Worm (Caenorhabditis elegans): ENCODE measurements around the gene F26A1.1.

F26A1.1 gene

DNA sequence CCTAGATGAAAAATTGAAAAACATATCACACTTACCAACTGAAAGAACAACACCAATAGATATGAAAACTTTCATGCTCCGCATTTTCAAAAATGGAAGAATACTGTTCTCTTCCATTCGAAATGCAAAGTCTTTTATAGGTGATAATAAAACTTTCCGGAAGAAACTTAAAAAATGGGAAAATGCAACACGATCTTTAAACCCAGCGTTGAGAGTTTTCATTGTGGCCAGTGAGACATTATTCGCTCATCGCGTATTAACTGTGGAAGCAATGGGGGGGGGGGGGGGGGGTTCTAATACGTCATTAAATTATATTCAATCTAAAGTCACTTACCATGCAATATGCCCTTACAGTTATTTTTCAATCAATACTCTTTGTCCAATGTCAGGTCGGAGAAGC is 6.0 kb upstream of the F26A1.1 start, which contains the start of the genes clec-157 and fkh-5:
clec-157 (minus strand) TSS at position 101 of the 400 bp plus-strand sequence.
fkh-5 (plus strand) TSS at position 336 of the 400 bp plus-strand sequence.
- TF ChIP-seq pag-3 (tag; optimal IDR thresholded peaks at IDR 0.05; ENCODE audit: borderline replicate concordance) (no peak), fkh-10 (GFP tag; optimal IDR thresholded peaks at IDR 0.05) (no peak), npax-4 (tag; optimal IDR thresholded peaks at IDR 0.05) (no peak), ref-2 (tag; optimal IDR thresholded peaks at IDR 0.05) (no peak), ceh-24 (tag; optimal IDR thresholded peaks at IDR 0.05) (no peak)

DNA sequence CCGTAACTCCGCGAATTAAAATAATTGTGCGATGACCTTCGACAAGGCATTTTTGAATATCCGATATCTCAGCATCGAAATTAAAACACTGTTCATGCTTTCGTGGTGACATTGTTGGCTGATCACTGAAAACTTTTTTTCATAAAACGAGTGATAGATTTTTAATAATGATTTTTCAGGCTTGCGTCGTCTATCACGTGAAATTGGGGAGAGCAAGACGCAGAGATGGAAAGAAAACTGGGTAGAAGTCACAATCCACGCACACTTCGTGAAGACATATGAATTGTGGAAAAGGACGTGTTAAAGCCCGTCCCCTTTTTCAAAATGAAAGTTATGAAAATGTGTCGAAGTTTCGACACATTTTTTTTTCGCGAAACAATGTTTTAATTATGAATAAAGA is 568 bp upstream of the F26A1.1 start, which contains the start of gene nonu-1:
nonu-1 (minus strand) TSS at position 169 of the 400 bp plus-strand sequence.
- TF ChIP-seq ztf-16 (tag; optimal IDR thresholded peaks at IDR 0.05) (no peak), hlh-30 (tag; optimal IDR thresholded peaks at IDR 0.05; ENCODE audit: insufficient read depth) (peak; percentile 81), K09A11.1 (tag; optimal IDR thresholded peaks at IDR 0.05; ENCODE audit: insufficient read depth) (no peak), rnt-1 (tag; optimal IDR thresholded peaks at IDR 0.05) (no peak), K02D7.2 (tag; optimal IDR thresholded peaks at IDR 0.05) (no peak)

DNA sequence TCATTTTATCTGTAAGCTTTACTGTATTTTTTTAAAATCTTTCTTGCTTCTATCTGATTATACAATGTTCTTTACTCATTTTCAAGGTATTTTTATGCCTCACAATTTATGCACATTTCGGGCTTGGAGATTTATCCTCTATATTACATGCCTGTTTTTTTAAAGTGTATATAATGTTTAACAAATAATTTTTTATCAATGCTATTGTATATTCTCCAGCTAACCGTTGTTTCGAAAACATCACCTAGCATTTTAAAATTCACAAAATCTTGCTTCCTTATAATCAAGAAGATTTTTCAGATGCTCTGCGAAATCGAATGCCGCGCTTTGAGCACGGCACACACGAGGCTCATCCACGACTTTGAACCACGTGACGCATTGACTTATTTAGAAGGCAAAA is 1.7 kb downstream of the F26A1.1 start, which contains the start of gene ced-4:
ced-4 (plus strand) TSS at position 301 of the 400 bp plus-strand sequence.
- no peak for TF ChIP-seq sox-2 (GFP tag; IDR thresholded peaks at IDR 0.05)

DNA sequence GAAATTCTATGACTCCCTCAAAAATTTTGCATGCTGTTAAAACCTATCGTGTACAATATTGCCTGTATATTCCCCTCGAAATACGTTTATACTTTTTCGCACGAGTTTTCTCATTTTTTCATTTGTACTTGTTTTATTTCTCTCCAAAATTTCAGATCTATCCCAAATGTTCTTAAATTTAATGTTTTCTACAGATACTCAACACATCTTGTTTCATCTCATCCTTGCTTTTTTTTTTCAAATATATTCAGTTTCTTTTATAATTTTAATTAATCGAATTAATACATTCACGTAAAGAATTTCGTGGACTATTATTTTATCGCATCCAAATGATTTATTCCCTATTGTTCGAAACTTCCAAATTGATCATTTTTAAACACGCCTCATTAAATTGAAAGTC is 4.6 kb downstream of the F26A1.1 start, which contains the start of gene C35D10.8:
C35D10.8 (plus strand) TSS at position 301 of the 400 bp plus-strand sequence.
- TF ChIP-seq ztf-16 (tag; optimal IDR thresholded peaks at IDR 0.05) (no peak), nhr-11 (tag; optimal IDR thresholded peaks at IDR 0.05) (no peak), F13H6.1 (tag; optimal IDR thresholded peaks at IDR 0.05) (no peak), hlh-13 (GFP tag; optimal IDR thresholded peaks at IDR 0.05) (no peak), ttx-3 (tag; optimal IDR thresholded peaks at IDR 0.05) (no peak), ets-4 (tag; optimal IDR thresholded peaks at IDR 0.05) (no peak), che-1 (tag; optimal IDR thresholded peaks at IDR 0.05) (no peak), C08G9.2 (tag; optimal IDR thresholded peaks at IDR 0.05) (no peak), ceh-31 (tag; optimal IDR thresholded peaks at IDR 0.05) (no peak), unc-42 (tag; optimal IDR thresholded peaks at IDR 0.05) (no peak), ceh-6 (GFP tag; optimal IDR thresholded peaks at IDR 0.05) (no peak), ceh-18 (tag; optimal IDR thresholded peaks at IDR 0.05) (no peak), ceh-2 (tag; optimal IDR thresholded peaks at IDR 0.05) (no peak), ceh-45 (GFP tag; IDR thresholded peaks at IDR 0.05) (no peak), Y22D7AL.16 (tag; optimal IDR thresholded peaks at IDR 0.05) (no peak), hlh-15 (tag; optimal IDR thresholded peaks at IDR 0.05) (no peak), elt-2 (tag; optimal IDR thresholded peaks at IDR 0.05) (no peak), odd-2 (tag; optimal IDR thresholded peaks at IDR 0.05) (no peak), ceh-30 (tag; optimal IDR thresholded peaks at IDR 0.05) (no peak), nfya-1 (tag; optimal IDR thresholded peaks at IDR 0.05) (no peak)

DNA sequence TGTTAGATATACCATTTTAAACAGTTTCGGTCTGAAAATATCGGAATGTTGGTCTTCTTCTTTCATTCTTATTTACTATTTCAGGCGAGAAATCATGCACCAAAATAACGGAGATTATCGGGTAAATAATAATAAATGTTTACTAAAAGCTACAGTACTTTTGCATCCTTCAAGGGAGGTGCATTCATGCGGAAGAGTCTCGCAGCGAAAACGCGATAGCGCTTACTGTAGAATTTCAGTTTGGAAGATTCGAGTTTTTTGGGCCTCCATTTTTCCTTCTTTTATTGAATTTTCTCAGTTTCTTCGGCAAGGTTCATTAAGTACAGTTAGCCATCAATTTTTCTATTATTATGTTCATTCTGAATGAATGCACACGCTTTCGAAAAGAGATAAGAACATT is 5.8 kb downstream of the F26A1.1 start, which contains the start of gene C35D10.7:
C35D10.7 (plus strand) TSS at position 85 of the 400 bp plus-strand sequence.
- TF ChIP-seq npax-4 (tag; optimal IDR thresholded peaks at IDR 0.05) (no peak), T23F11.4 (GFP tag; optimal IDR thresholded peaks at IDR 0.05) (no peak), nhr-11 (tag; optimal IDR thresholded peaks at IDR 0.05) (no peak), tbx-7 (tag; optimal IDR thresholded peaks at IDR 0.05) (no peak), nhr-232 (tag; optimal IDR thresholded peaks at IDR 0.05) (no peak), elt-4 (tag; optimal IDR thresholded peaks at IDR 0.05) (no peak), pqm-1 (tag; optimal IDR thresholded peaks at IDR 0.05) (no peak), ceh-48 (tag; optimal IDR thresholded peaks at IDR 0.05) (no peak), pha-2 (tag; optimal IDR thresholded peaks at IDR 0.05) (no peak), hlh-8 (tag; optimal IDR thresholded peaks at IDR 0.05) (no peak), C38D4.7 (GFP tag; optimal IDR thresholded peaks at IDR 0.05) (no peak), nfya-1 (tag; optimal IDR thresholded peaks at IDR 0.05) (no peak), Y22D7AL.16 (tag; optimal IDR thresholded peaks at IDR 0.05) (no peak), odd-2 (tag; optimal IDR thresholded peaks at IDR 0.05) (no peak), K02D7.2 (tag; optimal IDR thresholded peaks at IDR 0.05) (no peak), sox-4 (tag; optimal IDR thresholded peaks at IDR 0.05) (no peak), ztf-16 (tag; optimal IDR thresholded peaks at IDR 0.05) (no peak)
